4 fruit fly cellular contexts compared by ENCODE assay signal in genomic region chr3R:4979143-4979728, dm6.
TF ChIP-seq lines count a peak whose summit lies in the region.

No protein-coding gene starts in this region.

- no peak for TF ChIP-seq CTCF in whole organism, embryonic (GFP tag; optimal IDR thresholded peaks at IDR 0.05; lab: Kevin White, UChicago)

TF ChIP-seq in whole organism, embryonic, 481 proteins besides CTCF, POLR2A, EP300 and RAD21 (continues in another document):
- no peak for TF ChIP-seq CG18764 (GFP tag; optimal IDR thresholded peaks at IDR 0.05; lab: Kevin White, UChicago)
- TF ChIP-seq Hr39 (optimal IDR thresholded peaks at IDR 0.05; lab: Kevin White, UChicago) = no peak
- no peak for TF ChIP-seq Oli (tag; optimal IDR thresholded peaks at IDR 0.05; lab: Kevin White, UChicago)
- TF ChIP-seq Atf3 (GFP tag; optimal IDR thresholded peaks at IDR 0.05; lab: Kevin White, UChicago) = no peak
- TF ChIP-seq pita (GFP tag; optimal IDR thresholded peaks at IDR 0.05; lab: Kevin White, UChicago) = no peak
- no peak for TF ChIP-seq Aef1 (GFP tag; IDR thresholded peaks at IDR 0.05; lab: Robert Waterston, UW)
- no peak for TF ChIP-seq Blimp-1 (GFP tag; optimal IDR thresholded peaks at IDR 0.05; lab: Kevin White, UChicago)
- TF ChIP-seq ci (GFP tag; IDR thresholded peaks at IDR 0.05; lab: Robert Waterston, UW) = 0 out of 3 replicates have a peak, but pooled peaks have one; percentile 12
- no peak for TF ChIP-seq CG4617 (GFP tag; optimal IDR thresholded peaks at IDR 0.05; lab: Kevin White, UChicago; ENCODE audit: borderline replicate concordance)
- TF ChIP-seq YL-1 (GFP tag; optimal IDR thresholded peaks at IDR 0.05; lab: Kevin White, UChicago) = no peak
- TF ChIP-seq dmrt11E (tag; optimal IDR thresholded peaks at IDR 0.05; lab: Kevin White, UChicago) = peak; percentile 40
- TF ChIP-seq slou (GFP tag; optimal IDR thresholded peaks at IDR 0.05; lab: Kevin White, UChicago) = no peak
- no peak for TF ChIP-seq CG3995 (GFP tag; optimal IDR thresholded peaks at IDR 0.05; lab: Kevin White, UChicago)
- TF ChIP-seq grau (tag; optimal IDR thresholded peaks at IDR 0.05; lab: Kevin White, UChicago) = peak; percentile 0
- no peak for TF ChIP-seq CG14860 (GFP tag; IDR thresholded peaks at IDR 0.05; lab: Robert Waterston, UW; ENCODE audit: partially characterized antibody)
- peak; percentile 57; the same call in 2 of the 3 replicates for TF ChIP-seq CG17361 (GFP tag; IDR thresholded peaks at IDR 0.05; lab: Robert Waterston, UW)
- TF ChIP-seq ac (GFP tag; optimal IDR thresholded peaks at IDR 0.05; lab: Kevin White, UChicago) = no peak
- TF ChIP-seq Xrp1 (GFP tag; IDR thresholded peaks at IDR 0.05; lab: Robert Waterston, UW) = 0 out of 2 replicates have a peak, but pooled peaks have one; percentile 28
- peak; percentile 10 for TF ChIP-seq nmo (GFP tag; optimal IDR thresholded peaks at IDR 0.05; lab: Kevin White, UChicago)
- TF ChIP-seq CG12236 (GFP tag; optimal IDR thresholded peaks at IDR 0.05; lab: Kevin White, UChicago) = no peak
- TF ChIP-seq HLH54F (GFP tag; optimal IDR thresholded peaks at IDR 0.05; lab: Kevin White, UChicago) = no peak
- peak; percentile 32 for TF ChIP-seq CG10979 (tag; optimal IDR thresholded peaks at IDR 0.05; lab: Kevin White, UChicago)

TF ChIP-seq in whole organism, prepupa, 60 proteins besides CTCF, POLR2A, EP300 and RAD21 (continues in another document):
- TF ChIP-seq fkh (GFP tag; optimal IDR thresholded peaks at IDR 0.05; lab: Kevin White, UChicago) = no peak
- TF ChIP-seq Gug (GFP tag; IDR thresholded peaks at IDR 0.05; lab: Robert Waterston, UW) = no peak
- peak; percentile 9 for TF ChIP-seq esn (GFP tag; optimal IDR thresholded peaks at IDR 0.05; lab: Kevin White, UChicago)
- no peak for TF ChIP-seq eg (GFP tag; IDR thresholded peaks at IDR 0.05; lab: Robert Waterston, UW)
- no peak for TF ChIP-seq Hr4 (GFP tag; optimal IDR thresholded peaks at IDR 0.05; lab: Kevin White, UChicago)
- TF ChIP-seq CG6163 (GFP tag; IDR thresholded peaks at IDR 0.05; lab: Robert Waterston, UW) = 0 out of 3 replicates have a peak, but pooled peaks have one; percentile 9
- no peak for TF ChIP-seq Sox15 (GFP tag; optimal IDR thresholded peaks at IDR 0.05; lab: Kevin White, UChicago)
- no peak for TF ChIP-seq CG8632 (GFP tag; optimal IDR thresholded peaks at IDR 0.05; lab: Kevin White, UChicago)
- no peak for TF ChIP-seq CG31627 (GFP tag; optimal IDR thresholded peaks at IDR 0.05; lab: Kevin White, UChicago)
- TF ChIP-seq CG11762 (GFP tag; optimal IDR thresholded peaks at IDR 0.05; lab: Kevin White, UChicago; ENCODE audit: insufficient read depth) = no peak
- TF ChIP-seq Sox102F (GFP tag; optimal IDR thresholded peaks at IDR 0.05; lab: Kevin White, UChicago) = peak; percentile 27
- TF ChIP-seq cyc (GFP tag; optimal IDR thresholded peaks at IDR 0.05; lab: Kevin White, UChicago) = no peak
- no peak for TF ChIP-seq CG7368 (GFP tag; optimal IDR thresholded peaks at IDR 0.05; lab: Kevin White, UChicago)
- peak; percentile 40 for TF ChIP-seq CG3032 (tag; optimal IDR thresholded peaks at IDR 0.05; lab: Kevin White, UChicago)
- no peak for TF ChIP-seq vri (GFP tag; optimal IDR thresholded peaks at IDR 0.05; lab: Kevin White, UChicago)
- TF ChIP-seq fd59A (GFP tag; optimal IDR thresholded peaks at IDR 0.05; lab: Kevin White, UChicago) = no peak
- TF ChIP-seq Sox14 (GFP tag; optimal IDR thresholded peaks at IDR 0.05; lab: Kevin White, UChicago) = no peak
- no peak for TF ChIP-seq net (GFP tag; optimal IDR thresholded peaks at IDR 0.05; lab: Kevin White, UChicago)
- no peak for TF ChIP-seq Eip93F (GFP tag; optimal IDR thresholded peaks at IDR 0.05; lab: Kevin White, UChicago)
- TF ChIP-seq achi (GFP tag; optimal IDR thresholded peaks at IDR 0.05; lab: Kevin White, UChicago) = no peak
- TF ChIP-seq CG6276 (GFP tag; optimal IDR thresholded peaks at IDR 0.05; lab: Kevin White, UChicago) = no peak
- TF ChIP-seq acj6 (GFP tag; optimal IDR thresholded peaks at IDR 0.05; lab: Kevin White, UChicago) = peak; percentile 9
- TF ChIP-seq CG32006 (GFP tag; optimal IDR thresholded peaks at IDR 0.05; lab: Kevin White, UChicago) = peak; percentile 10
- no peak for TF ChIP-seq pdm3 (GFP tag; optimal IDR thresholded peaks at IDR 0.05; lab: Kevin White, UChicago)

TF ChIP-seq in whole organism, pupa, 21 proteins besides CTCF, POLR2A, EP300 and RAD21:
- TF ChIP-seq CG17806 (tag; optimal IDR thresholded peaks at IDR 0.05; lab: Kevin White, UChicago) (peak; percentile 22), Pif1A (GFP tag; optimal IDR thresholded peaks at IDR 0.05; lab: Kevin White, UChicago) (peak; percentile 7), gl (tag; optimal IDR thresholded peaks at IDR 0.05; lab: Kevin White, UChicago) (no peak), rn (GFP tag; IDR thresholded peaks at IDR 0.05; lab: Robert Waterston, UW) (no peak), CG8159 (tag; optimal IDR thresholded peaks at IDR 0.05; lab: Kevin White, UChicago) (peak; percentile 41), Pif1B (GFP tag; optimal IDR thresholded peaks at IDR 0.05; lab: Kevin White, UChicago) (no peak), CG14655 (GFP tag; optimal IDR thresholded peaks at IDR 0.05; lab: Kevin White, UChicago) (peak; percentile 22), CG10348 (GFP tag; IDR thresholded peaks at IDR 0.05; lab: Robert Waterston, UW) (no peak), fd96Ca (GFP tag; IDR thresholded peaks at IDR 0.05; lab: Robert Waterston, UW) (0 out of 3 replicates have a peak, but pooled peaks have one; percentile 24), CG32121 (GFP tag; IDR thresholded peaks at IDR 0.05; lab: Robert Waterston, UW) (no peak), CG15710 (tag; optimal IDR thresholded peaks at IDR 0.05; lab: Kevin White, UChicago) (peak; percentile 20), CG8301 (tag; optimal IDR thresholded peaks at IDR 0.05; lab: Kevin White, UChicago) (no peak)

TF ChIP-seq in whole organism, wandering third instar larva, 38 proteins besides CTCF, POLR2A, EP300 and RAD21:
- TF ChIP-seq fru (GFP tag; optimal IDR thresholded peaks at IDR 0.05; lab: Kevin White, UChicago) = peak; percentile 24
- TF ChIP-seq sv (GFP tag; optimal IDR thresholded peaks at IDR 0.05; lab: Kevin White, UChicago) = no peak
- peak in 1 of 2 experiments; percentile 26 for TF ChIP-seq foxo (GFP tag; optimal IDR thresholded peaks at IDR 0.05; lab: Kevin White, UChicago)
TF ChIP-seq in whole organism, wandering third instar larva: peak in this region for 2.

Comparison
In these comparisons a context has a peak if more than half of its experiments do, and no peak if none do; other contexts are left out.
1. Of the 7 proteins assayed by ChIP-seq in both whole organism, embryonic and whole organism, prepupa: peak only in whole organism, embryonic: none; only in whole organism, prepupa: CG6854; in both: Sox102F; in neither: 5.